Worm (Caenorhabditis elegans) whole organism, L3 larva: ENCODE measurements around the gene nck-1.

Experiments
- ZK546.5 ChIP-seq: sonication (generic microtip); optimal IDR thresholded peaks from 2 replicates; lab custom pipeline; 2017; ENCODE audit warnings: missing biosample characterization, missing genetic modification characterization
- aly-2 ChIP-seq: fragments of 150-350 bp; optimal IDR thresholded peaks from 2 replicates; lab custom pipeline; 2014; ENCODE audit warnings: missing biosample characterization, missing genetic modification characterization
- ama-1 ChIP-seq: fragments of 150-350 bp; optimal IDR thresholded peaks from 2 replicates; lab custom pipeline; 2018
- ceh-16 ChIP-seq: sonication (generic microtip); optimal IDR thresholded peaks from 2 replicates; lab custom pipeline; 2017; ENCODE audit warnings: missing biosample characterization, missing genetic modification characterization
- ceh-28 ChIP-seq: fragments of 150-350 bp; optimal IDR thresholded peaks from 2 replicates; lab custom pipeline; 2014; ENCODE audit warnings: missing biosample characterization, missing genetic modification reagents, missing genetic modification characterization
- daf-12 ChIP-seq: fragments of 150-350 bp; optimal IDR thresholded peaks from 2 replicates; lab custom pipeline; 2014; ENCODE audit warnings: missing biosample characterization, missing genetic modification reagents, missing genetic modification characterization
- egl-27 ChIP-seq: sonication (generic microtip); optimal IDR thresholded peaks from 4 replicates; lab custom pipeline; 2017; ENCODE audit warnings: missing biosample characterization, missing genetic modification reagents, missing genetic modification characterization
- egl-5 ChIP-seq: fragments of 150-350 bp; optimal IDR thresholded peaks from 2 replicates; lab custom pipeline; 2017; ENCODE audit warnings: missing biosample characterization, missing genetic modification reagents, missing genetic modification characterization, inconsistent platforms
- elt-1 ChIP-seq: fragments of 150-350 bp; optimal IDR thresholded peaks from 2 replicates; lab custom pipeline; 2014; ENCODE audit warnings: missing biosample characterization, missing genetic modification characterization
- eor-1 ChIP-seq, 2 experiments: fragments of 150-350 bp; optimal IDR thresholded peaks; 2 replicates each; lab custom pipeline; 2014 to 2018; ENCODE audit warnings: missing biosample characterization in 2 of 2, missing genetic modification characterization in 2 of 2
- fkh-10 ChIP-seq: sonication (generic microtip); optimal IDR thresholded peaks from 2 replicates; lab custom pipeline; 2017; ENCODE audit warnings: missing biosample characterization, missing genetic modification reagents, missing genetic modification characterization
- fos-1 ChIP-seq: fragments of 150-350 bp; optimal IDR thresholded peaks from 2 replicates; lab custom pipeline; 2014; ENCODE audit warnings: missing biosample characterization, missing genetic modification characterization
- hmg-11 ChIP-seq: sonication (generic microtip); optimal IDR thresholded peaks from 2 replicates; lab custom pipeline; 2016; ENCODE audit warnings: missing genetic modification characterization, missing compliant biosample characterization
- lin-15B ChIP-seq: fragments of 150-350 bp; optimal IDR thresholded peaks from 2 replicates; lab custom pipeline; 2014; ENCODE audit warnings: missing biosample characterization, missing genetic modification characterization
- nhr-12 ChIP-seq: fragments of 150-350 bp; optimal IDR thresholded peaks from 2 replicates; lab custom pipeline; 2014; ENCODE audit warnings: missing biosample characterization, missing genetic modification characterization
- nhr-23 ChIP-seq: fragments of 150-350 bp; optimal IDR thresholded peaks from 2 replicates; lab custom pipeline; 2014; ENCODE audit warnings: missing biosample characterization, missing genetic modification reagents, missing genetic modification characterization
- nhr-237 ChIP-seq: fragments of 150-350 bp; optimal IDR thresholded peaks from 2 replicates; lab custom pipeline; 2014; ENCODE audit warnings: missing biosample characterization, missing genetic modification characterization
- nhr-25 ChIP-seq: sonication (generic microtip); optimal IDR thresholded peaks from 2 replicates; lab custom pipeline; 2017; ENCODE audit warnings: missing biosample characterization, missing genetic modification characterization
- nhr-28 ChIP-seq: fragments of 150-350 bp; optimal IDR thresholded peaks from 2 replicates; lab custom pipeline; 2014; ENCODE audit warnings: missing biosample characterization, missing genetic modification characterization
- nhr-43 ChIP-seq: sonication (generic microtip); optimal IDR thresholded peaks from 2 replicates; lab custom pipeline; 2016; ENCODE audit warnings: mild to moderate bottlenecking, missing genetic modification characterization, missing compliant biosample characterization; ENCODE audit not compliant: poor library complexity, severe bottlenecking
- nhr-77 ChIP-seq: fragments of 150-350 bp; optimal IDR thresholded peaks from 2 replicates; lab custom pipeline; 2014; ENCODE audit warnings: missing biosample characterization, missing genetic modification characterization
- pha-4 ChIP-seq: fragments of 150-350 bp; optimal IDR thresholded peaks from 2 replicates; lab custom pipeline; 2014; ENCODE audit warnings: missing biosample characterization, missing genetic modification reagents, missing genetic modification characterization
- pqm-1 ChIP-seq: fragments of 150-350 bp; optimal IDR thresholded peaks from 2 replicates; lab custom pipeline; 2017; ENCODE audit warnings: missing biosample characterization, missing genetic modification characterization, inconsistent platforms
- sea-2 ChIP-seq: fragments of 150-350 bp; sonication (generic microtip); optimal IDR thresholded peaks from 4 replicates; lab custom pipeline; 2014; ENCODE audit warnings: missing biosample characterization, missing genetic modification reagents, missing genetic modification characterization
- snpc-4 ChIP-seq: fragments of 150-350 bp; optimal IDR thresholded peaks from 2 replicates; lab custom pipeline; 2014; ENCODE audit warnings: missing biosample characterization, missing genetic modification characterization
- tbx-2 ChIP-seq: sonication (generic microtip); optimal IDR thresholded peaks from 2 replicates; lab custom pipeline; 2016; ENCODE audit warnings: mild to moderate bottlenecking, missing genetic modification characterization, missing compliant biosample characterization
- unc-62 ChIP-seq: fragments of 150-350 bp; sonication (generic microtip); optimal IDR thresholded peaks from 4 replicates; lab custom pipeline; 2014; ENCODE audit warnings: missing biosample characterization, missing genetic modification reagents, missing genetic modification characterization
- zag-1 ChIP-seq: fragments of 150-350 bp; optimal IDR thresholded peaks from 2 replicates; lab custom pipeline; 2014; ENCODE audit warnings: missing biosample characterization, missing genetic modification characterization
- ztf-11 ChIP-seq: fragments of 150-350 bp; optimal IDR thresholded peaks from 2 replicates; lab custom pipeline; 2014; ENCODE audit warnings: missing biosample characterization, missing genetic modification characterization

nck-1 gene

ce11 chrX:4103071-4103470 lies 50.2 kb downstream of the nck-1 start:
- peak; percentile 71 for TF ChIP-seq snpc-4 (tag; lab: Kevin White, UChicago)
- no peak for TF ChIP-seq egl-27 (tag; lab: Kevin White, UChicago)
- TF ChIP-seq, all 47 proteins: peak for 1

- TF ChIP-seq nhr-23 (tag; lab: Kevin White, UChicago) = peak; percentile 50
- TF ChIP-seq nhr-12 (tag; lab: Kevin White, UChicago) = no peak
- TF ChIP-seq ztf-11 (tag; lab: Kevin White, UChicago) = no peak
- peak; percentile 91 for TF ChIP-seq nhr-25 (tag; lab: Kevin White, UChicago)
- TF ChIP-seq ZK546.5 (tag; lab: Kevin White, UChicago) = no peak
- TF ChIP-seq daf-12 (tag; lab: Kevin White, UChicago) = no peak
- no peak for TF ChIP-seq elt-1 (tag; lab: Kevin White, UChicago)
- no peak for TF ChIP-seq nhr-77
- no peak for TF ChIP-seq sea-2
- TF ChIP-seq tbx-2 (tag; lab: Kevin White, UChicago) = peak; percentile 34
- no peak for TF ChIP-seq egl-5
- peak; percentile 98 for TF ChIP-seq nhr-43 (tag; lab: Kevin White, UChicago)
Measured at ce11 chrX:4102075-4102598, 51.1 kb downstream of the nck-1 start, which contains the start of gene R02E4.3. Gene R02E4.3, minus strand, starts transcription at chrX:4102125.

- TF ChIP-seq daf-12 (tag; lab: Kevin White, UChicago) (no peak), pqm-1 (tag; lab: Kevin White, UChicago) (no peak), pha-4 (no peak), nhr-25 (tag; lab: Kevin White, UChicago) (peak; percentile 75), hmg-11 (no peak), ama-1 (lab: Kevin White, UChicago) (peak; percentile 89), nhr-43 (tag; lab: Kevin White, UChicago) (peak; percentile 43)
Measured at ce11 chrX:4101213-4101612, 52.0 kb downstream of the nck-1 start.

DNA sequence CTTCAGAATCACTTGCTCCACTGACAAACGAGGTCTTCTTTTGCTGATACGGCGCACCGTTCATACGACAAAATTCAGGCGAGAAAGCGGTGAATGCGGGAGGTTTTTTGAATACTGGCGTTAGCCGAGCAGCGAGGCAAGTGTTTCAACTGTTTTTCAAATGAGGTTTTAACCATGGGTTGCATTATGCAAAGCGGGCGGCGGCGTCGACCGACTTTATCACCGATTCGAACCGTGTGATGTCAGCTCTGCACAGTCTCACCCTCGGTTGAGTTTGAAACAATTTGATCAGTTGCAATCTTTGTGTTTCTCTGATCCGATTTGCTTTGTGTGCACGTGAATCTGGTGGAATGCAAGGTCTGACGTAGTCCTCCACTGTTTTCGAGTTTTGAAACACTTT lies 52.8 kb downstream of the nck-1 start, which contains the start of gene clh-4:
Gene clh-4 (minus strand): TSS at position 101 of the 400 bp plus-strand sequence.
- TF ChIP-seq ceh-28 (tag; lab: Kevin White, UChicago) = no peak
- no peak for TF ChIP-seq unc-62
- no peak for TF ChIP-seq nhr-237 (tag; lab: Kevin White, UChicago)
- no peak for TF ChIP-seq egl-27 (tag; lab: Kevin White, UChicago)
- TF ChIP-seq nhr-12 (tag; lab: Kevin White, UChicago) = no peak
- TF ChIP-seq zag-1 = no peak
- TF ChIP-seq fos-1 = no peak
- TF ChIP-seq nhr-43 (tag; lab: Kevin White, UChicago) = no peak
- no peak for TF ChIP-seq ZK546.5 (tag; lab: Kevin White, UChicago)
- no peak for TF ChIP-seq fkh-10
- TF ChIP-seq ceh-16 (tag; lab: Kevin White, UChicago) = no peak
- no peak for TF ChIP-seq nhr-28 (tag; lab: Kevin White, UChicago)
- no peak for TF ChIP-seq nhr-25 (tag; lab: Kevin White, UChicago)
- no peak for TF ChIP-seq elt-1 (tag; lab: Kevin White, UChicago)
- TF ChIP-seq nhr-77 = no peak
- TF ChIP-seq eor-1 (tag; optimal IDR thresholded peaks at IDR 0.05; lab: Kevin White, UChicago) = no peak
- no peak for TF ChIP-seq lin-15B (tag; lab: Kevin White, UChicago)
- no peak for TF ChIP-seq aly-2 (tag; lab: Kevin White, UChicago)
